Fruit fly (Drosophila melanogaster) whole organism, embryonic: ENCODE results near the gene CG10274.

Experiments
- Antp ChIP-seq: fragments of 200-800 bp; sonication (Bioruptor generic); optimal IDR thresholded peaks from 3 replicates; lab custom pipeline; 2016; ENCODE audit warnings: missing biosample characterization, missing genetic modification characterization
- CG10267 ChIP-seq: fragments of 200-800 bp; sonication (Bioruptor generic); optimal IDR thresholded peaks from 2 replicates; lab custom pipeline; 2018; ENCODE audit warnings: missing biosample characterization, mild to moderate bottlenecking, missing genetic modification characterization, moderate library complexity
- CG11695 ChIP-seq: fragments of 200-800 bp; sonication (Bioruptor generic); IDR thresholded peaks from 3 replicates; pipeline ENCODE4 v1.3.6; 2022; ENCODE audit warnings: missing biosample characterization, missing genetic modification characterization
- CG12071 ChIP-seq: fragments of 200-800 bp; sonication (Bioruptor generic); optimal IDR thresholded peaks from 3 replicates; lab custom pipeline; 2018; ENCODE audit warnings: missing biosample characterization, mild to moderate bottlenecking, missing genetic modification characterization
- CG12744 ChIP-seq: fragments of 200-800 bp; sonication (Bioruptor generic); optimal IDR thresholded peaks from 2 replicates; lab custom pipeline; 2016; ENCODE audit warnings: missing biosample characterization, missing genetic modification characterization
- CG14441 ChIP-seq: fragments of 200-800 bp; sonication (Bioruptor generic); IDR thresholded peaks from 2 replicates; pipeline ENCODE4 v1.3.6; 2022; ENCODE audit warnings: missing biosample characterization, missing genetic modification characterization
- CG14965 ChIP-seq: fragments of 200-800 bp; sonication (Bioruptor generic); optimal IDR thresholded peaks from 2 replicates; lab custom pipeline; 2016; ENCODE audit warnings: missing biosample characterization, missing genetic modification characterization, borderline replicate concordance
- CG15073 ChIP-seq: fragments of 200-800 bp; sonication (Bioruptor generic); optimal IDR thresholded peaks from 2 replicates; lab custom pipeline; 2016; ENCODE audit warnings: missing biosample characterization, missing genetic modification characterization
- CG16815 ChIP-seq: fragments of 200-800 bp; sonication (Bioruptor generic); optimal IDR thresholded peaks from 3 replicates; lab custom pipeline; 2017; ENCODE audit warnings: missing biosample characterization, mild to moderate bottlenecking, missing genetic modification characterization
- CG17359 ChIP-seq: fragments of 200-800 bp; sonication (Bioruptor generic); optimal IDR thresholded peaks from 3 replicates; lab custom pipeline; 2018; ENCODE audit warnings: missing biosample characterization, mild to moderate bottlenecking, missing genetic modification characterization, moderate library complexity
- CG17568 ChIP-seq: fragments of 200-800 bp; sonication (Bioruptor generic); optimal IDR thresholded peaks from 2 replicates; lab custom pipeline; 2018; ENCODE audit warnings: missing biosample characterization, mild to moderate bottlenecking, missing genetic modification characterization, moderate library complexity
- CG17829 ChIP-seq: fragments of 200-800 bp; optimal IDR thresholded peaks from 2 replicates; lab custom pipeline; 2019; ENCODE audit warnings: missing biosample characterization, mild to moderate bottlenecking, missing genetic modification characterization, moderate library complexity
- CG2889 ChIP-seq: fragments of 200-800 bp; sonication (Bioruptor generic); IDR thresholded peaks from 3 replicates; pipeline ENCODE4 v1.3.6; 2022; ENCODE audit warnings: missing biosample characterization, missing genetic modification characterization
- CG31224 ChIP-seq: fragments of 200-800 bp; sonication (Bioruptor generic); IDR thresholded peaks from 2 replicates; pipeline ENCODE4 v1.3.6; 2022; ENCODE audit warnings: missing biosample characterization, missing genetic modification characterization
- CG34422 ChIP-seq: fragments of 200-800 bp; sonication (Bioruptor generic); IDR thresholded peaks from 3 replicates; pipeline ENCODE4 v1.3.6; 2022; ENCODE audit warnings: missing biosample characterization, missing genetic modification characterization
- CG4707 ChIP-seq: fragments of 200-800 bp; sonication (Bioruptor generic); optimal IDR thresholded peaks from 2 replicates; lab custom pipeline; 2018; ENCODE audit warnings: missing biosample characterization, mild to moderate bottlenecking, missing genetic modification characterization, moderate library complexity
- CG5245 ChIP-seq: fragments of 200-800 bp; sonication (Bioruptor generic); optimal IDR thresholded peaks from 3 replicates; lab custom pipeline; 2016; ENCODE audit warnings: missing biosample characterization, missing genetic modification characterization
- CG6689 ChIP-seq: fragments of 200-800 bp; sonication (Bioruptor generic); IDR thresholded peaks from 2 replicates; pipeline ENCODE4 v1.3.6; 2022; ENCODE audit warnings: missing biosample characterization, missing genetic modification characterization
- CG6854 ChIP-seq: fragments of 200-800 bp; sonication (Bioruptor generic); optimal IDR thresholded peaks from 3 replicates; lab custom pipeline; 2017; ENCODE audit warnings: missing biosample characterization, mild to moderate bottlenecking, missing genetic modification characterization
- CG7745 ChIP-seq: fragments of 200-800 bp; sonication (Bioruptor generic); optimal IDR thresholded peaks from 2 replicates; lab custom pipeline; 2018; ENCODE audit warnings: missing biosample characterization, mild to moderate bottlenecking, missing genetic modification characterization, moderate library complexity
- CG9727 ChIP-seq: fragments of 200-800 bp; sonication (Bioruptor generic); optimal IDR thresholded peaks from 3 replicates; lab custom pipeline; 2017; ENCODE audit warnings: missing biosample characterization, mild to moderate bottlenecking, missing genetic modification characterization
- CG9797 ChIP-seq: fragments of 200-800 bp; sonication (Bioruptor generic); optimal IDR thresholded peaks from 3 replicates; lab custom pipeline; 2018; ENCODE audit warnings: missing biosample characterization, mild to moderate bottlenecking, missing genetic modification characterization
- CHES-1-like ChIP-seq: fragments of 200-800 bp; sonication (Bioruptor generic); optimal IDR thresholded peaks from 2 replicates; lab custom pipeline; 2016; ENCODE audit warnings: missing biosample characterization, missing genetic modification characterization
- D19A ChIP-seq: fragments of 200-800 bp; optimal IDR thresholded peaks from 3 replicates; lab custom pipeline; 2019; ENCODE audit warnings: missing biosample characterization, mild to moderate bottlenecking, missing genetic modification characterization, moderate library complexity
- Dek ChIP-seq: fragments of 200-800 bp; sonication (Bioruptor generic); optimal IDR thresholded peaks from 3 replicates; lab custom pipeline; 2019; ENCODE audit warnings: missing biosample characterization, mild to moderate bottlenecking, missing genetic modification characterization, moderate library complexity
- Doc2 ChIP-seq: fragments of 200-800 bp; sonication (Bioruptor generic); IDR thresholded peaks from 2 replicates; pipeline ENCODE4 v1.3.6; 2022; ENCODE audit warnings: missing biosample characterization, missing genetic modification characterization
- Ets65A ChIP-seq: fragments of 200-800 bp; sonication (Bioruptor generic); peaks from one replicate; lab custom pipeline; 2016; ENCODE audit warnings: missing biosample characterization, missing genetic modification characterization
- Fer3 ChIP-seq: fragments of 200-800 bp; sonication (Bioruptor generic); optimal IDR thresholded peaks from 2 replicates; lab custom pipeline; 2018; ENCODE audit warnings: missing biosample characterization, mild to moderate bottlenecking, missing genetic modification characterization, moderate library complexity
- Hr78 ChIP-seq, 2 experiments: fragments of 200-800 bp in 1 of 2; fragments of >200 bp in 1 of 2; sonication (Bioruptor generic) in 1 of 2; optimal IDR thresholded peaks; 2 replicates each; lab custom pipeline; 2017 to 2019; ENCODE audit warnings: missing biosample characterization in 2 of 2, missing genetic modification characterization in 2 of 2, mild to moderate bottlenecking in 1 of 2, moderate library complexity in 1 of 2
- NK7.1 ChIP-seq: fragments of 200-800 bp; sonication (Bioruptor generic); optimal IDR thresholded peaks from 3 replicates; lab custom pipeline; 2016; ENCODE audit warnings: missing biosample characterization, missing genetic modification characterization
- Optix ChIP-seq: fragments of 200-800 bp; sonication (Bioruptor generic); IDR thresholded peaks from 3 replicates; pipeline ENCODE4 v1.3.6; 2022; ENCODE audit warnings: missing biosample characterization, missing genetic modification characterization
- ato ChIP-seq: fragments of 200-800 bp; sonication (Bioruptor generic); IDR thresholded peaks from 2 replicates; pipeline ENCODE4 v1.3.6; 2022; ENCODE audit warnings: missing biosample characterization, missing genetic modification characterization; ENCODE audit not compliant: partially characterized antibody
- bbx ChIP-seq: fragments of 200-800 bp; sonication (Bioruptor generic); IDR thresholded peaks from 2 replicates; pipeline ENCODE4 v1.3.6; 2022; ENCODE audit warnings: missing biosample characterization, missing genetic modification characterization; ENCODE audit not compliant: partially characterized antibody
- chm ChIP-seq: fragments of 200-800 bp; sonication (Bioruptor generic); IDR thresholded peaks from 2 replicates; pipeline ENCODE4 v1.3.6; 2022; ENCODE audit warnings: missing biosample characterization, missing genetic modification characterization
- chn ChIP-seq: fragments of 200-800 bp; sonication (Bioruptor generic); optimal IDR thresholded peaks from 2 replicates; lab custom pipeline; 2016; ENCODE audit warnings: missing biosample characterization, missing genetic modification characterization
- emc ChIP-seq: fragments of 200-800 bp; sonication (Bioruptor generic); optimal IDR thresholded peaks from 2 replicates; lab custom pipeline; 2016; ENCODE audit warnings: missing biosample characterization, missing genetic modification characterization
- ems ChIP-seq: fragments of 200-800 bp; sonication (Bioruptor generic); optimal IDR thresholded peaks from 3 replicates; lab custom pipeline; 2016; ENCODE audit warnings: missing biosample characterization, missing genetic modification characterization
- en ChIP-seq: fragments of 200-800 bp; sonication (Bioruptor generic); optimal IDR thresholded peaks from 2 replicates; lab custom pipeline; 2016; ENCODE audit warnings: missing biosample characterization, missing genetic modification characterization
- fd96Cb ChIP-seq: fragments of 200-800 bp; sonication (Bioruptor generic); optimal IDR thresholded peaks from 2 replicates; lab custom pipeline; 2018; ENCODE audit warnings: missing biosample characterization, mild to moderate bottlenecking, missing genetic modification characterization, moderate library complexity
- hkb ChIP-seq, 2 experiments: fragments of 200-800 bp in 1 of 2; fragments of >200 bp in 1 of 2; sonication (Bioruptor generic) in 1 of 2; IDR thresholded peaks in 1 of 2; optimal IDR thresholded peaks in 1 of 2; 2 replicates each; pipeline versions ENCODE4 v1.3.6 to Lab custom; 2017 to 2022; ENCODE audit warnings: missing biosample characterization in 1 of 2, missing genetic modification characterization in 1 of 2
- hth ChIP-seq: fragments of >200 bp; optimal IDR thresholded peaks from 2 replicates; lab custom pipeline; 2017; ENCODE audit warnings: inconsistent platforms
- mam ChIP-seq: fragments of 200-800 bp; sonication (Bioruptor generic); optimal IDR thresholded peaks from 3 replicates; lab custom pipeline; 2016; ENCODE audit warnings: missing biosample characterization, missing genetic modification characterization
- nerfin-2 ChIP-seq: fragments of 200-800 bp; sonication (Bioruptor generic); IDR thresholded peaks from 2 replicates; pipeline ENCODE4 v1.3.6; 2022; ENCODE audit warnings: missing biosample characterization, missing genetic modification characterization; ENCODE audit not compliant: partially characterized antibody
- peb ChIP-seq: fragments of 200-800 bp; sonication (Bioruptor generic); IDR thresholded peaks from 2 replicates; pipeline ENCODE4 v1.3.6; 2022; ENCODE audit warnings: missing biosample characterization, missing genetic modification characterization
- pnt ChIP-seq: fragments of 200-800 bp; sonication (Bioruptor generic); optimal IDR thresholded peaks from 3 replicates; lab custom pipeline; 2016; ENCODE audit warnings: missing biosample characterization, missing genetic modification characterization
- sd ChIP-seq: fragments of 200-800 bp; sonication (Bioruptor generic); optimal IDR thresholded peaks from 3 replicates; lab custom pipeline; 2018; ENCODE audit warnings: missing biosample characterization, mild to moderate bottlenecking, missing genetic modification characterization, moderate library complexity
- sqz ChIP-seq: fragments of 200-800 bp; sonication (Bioruptor generic); optimal IDR thresholded peaks from 3 replicates; lab custom pipeline; 2018; ENCODE audit warnings: missing biosample characterization, mild to moderate bottlenecking, missing genetic modification characterization
- ssp ChIP-seq: fragments of 200-800 bp; sonication (Bioruptor generic); IDR thresholded peaks from 2 replicates; pipeline ENCODE4 v1.3.6; 2022; ENCODE audit warnings: missing biosample characterization, missing genetic modification characterization
- stwl ChIP-seq: fragments of 200-800 bp; sonication (Bioruptor generic); optimal IDR thresholded peaks from 3 replicates; lab custom pipeline; 2018; ENCODE audit warnings: missing biosample characterization, mild to moderate bottlenecking, missing genetic modification characterization, moderate library complexity
- ttk ChIP-seq: fragments of 200-800 bp; sonication (Bioruptor generic); IDR thresholded peaks from 2 replicates; pipeline ENCODE4 v2.1.2; 2022; ENCODE audit warnings: missing biosample characterization, missing genetic modification characterization
- zen ChIP-seq: fragments of 200-800 bp; sonication (Bioruptor generic); optimal IDR thresholded peaks from 3 replicates; lab custom pipeline; 2018; ENCODE audit warnings: missing biosample characterization, mild to moderate bottlenecking, missing genetic modification characterization, moderate library complexity

Gene CG10274

DNA sequence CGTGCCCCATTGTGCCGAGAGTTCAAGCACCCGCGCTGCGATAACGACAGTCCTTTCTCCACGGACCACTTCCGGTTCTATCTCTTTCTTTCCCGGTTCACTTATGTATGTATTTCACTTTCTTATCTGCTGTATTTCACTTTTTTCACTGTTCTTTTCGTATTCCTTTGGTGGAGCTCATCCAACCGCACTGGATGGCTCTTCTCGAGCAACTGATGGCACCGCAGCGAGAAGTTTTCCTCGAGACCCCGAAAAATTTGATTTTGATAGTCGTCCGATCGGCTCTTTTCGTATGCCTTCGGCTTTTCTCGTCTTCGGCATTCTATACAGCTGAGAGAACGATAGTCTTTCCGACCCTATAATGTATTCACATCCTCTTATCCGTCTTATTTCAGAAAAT lies 36.2 kb upstream of the CG10274 start, which contains the start of gene LanA (continued):
- TF ChIP-seq ttk (GFP tag; lab: Robert Waterston, UW) (no peak), Doc2 (GFP tag; lab: Robert Waterston, UW) (no peak), CG14441 (GFP tag; lab: Robert Waterston, UW) (no peak), CG14965 (no peak), chm (peak; percentile 82), Optix (GFP tag; lab: Robert Waterston, UW) (no peak), en (no peak), chn (GFP tag; lab: Kevin White, UChicago) (no peak), CHES-1-like (GFP tag; lab: Kevin White, UChicago) (peak; percentile 27), nerfin-2 (GFP tag; lab: Robert Waterston, UW) (no peak), CG6854 (GFP tag; lab: Kevin White, UChicago) (no peak), bbx (peak; percentile 61), CG16815 (GFP tag; lab: Kevin White, UChicago) (no peak), Fer3 (no peak), CG10267 (tag; lab: Kevin White, UChicago) (no peak), Antp (GFP tag; lab: Kevin White, UChicago) (no peak), CG5245 (GFP tag; lab: Kevin White, UChicago) (no peak), peb (no peak), CG12744 (GFP tag; lab: Kevin White, UChicago) (peak; percentile 31), hth (lab: Kevin White, UChicago) (no peak), CG9797 (GFP tag; lab: Kevin White, UChicago) (no peak), fd96Cb (tag; lab: Kevin White, UChicago) (no peak), CG31224 (GFP tag; lab: Robert Waterston, UW) (no peak), ssp (no peak), CG34422 (GFP tag; lab: Robert Waterston, UW) (peak; percentile 67), D19A (tag; lab: Kevin White, UChicago) (no peak), mam (GFP tag; lab: Kevin White, UChicago) (no peak), CG12071 (no peak), CG9727 (no peak), ems (GFP tag; lab: Kevin White, UChicago) (no peak), sd (tag; lab: Kevin White, UChicago) (peak; percentile 19), ato (GFP tag; lab: Robert Waterston, UW) (0 out of 2 replicates have a peak, but pooled peaks have one; percentile 45), Ets65A (GFP tag; lab: Kevin White, UChicago) (no peak), Hr78 (GFP tag; optimal IDR thresholded peaks at IDR 0.05; lab: Kevin White, UChicago) (no peak), CG2889 (GFP tag; lab: Robert Waterston, UW) (no peak), CG7745 (tag; lab: Kevin White, UChicago) (peak; percentile 34), CG17359 (no peak), sqz (GFP tag; lab: Kevin White, UChicago) (no peak), emc (GFP tag; lab: Kevin White, UChicago) (no peak), hkb (optimal IDR thresholded peaks at IDR 0.05; lab: Kevin White, UChicago) (no peak), hkb (GFP tag; IDR thresholded peaks at IDR 0.05; lab: Robert Waterston, UW) (peak; percentile 11; the same call in 1 of the 2 replicates), CG11695 (GFP tag; lab: Robert Waterston, UW) (no peak), CG15073 (GFP tag; lab: Kevin White, UChicago) (no peak), CG17568 (GFP tag; lab: Kevin White, UChicago) (peak; percentile 44), Dek (tag; lab: Kevin White, UChicago) (no peak), stwl (tag; lab: Kevin White, UChicago) (peak; percentile 7), NK7.1 (GFP tag; lab: Kevin White, UChicago) (no peak), CG17829 (tag; lab: Kevin White, UChicago) (no peak), CG6689 (no peak), CG4707 (GFP tag; lab: Kevin White, UChicago) (peak; percentile 7), zen (tag; lab: Kevin White, UChicago) (no peak), pnt (GFP tag; lab: Kevin White, UChicago) (no peak)
